Fruit fly (Drosophila melanogaster): Measurements from ENCODE around the gene GstD4.

dm6 chr3R:12395880-12396279 lies 22.0 kb downstream of the GstD4 start, which contains the start of the genes CG10096 and CG10097:
- no peak for TF ChIP-seq CG8478 (optimal IDR thresholded peaks at IDR 0.05)
- no peak for TF ChIP-seq psq (optimal IDR thresholded peaks at IDR 0.05)
- no peak for TF ChIP-seq usp (GFP tag; optimal IDR thresholded peaks at IDR 0.05)
